Fruit fly (Drosophila melanogaster): ENCODE data around the gene CG31680.

DNA sequence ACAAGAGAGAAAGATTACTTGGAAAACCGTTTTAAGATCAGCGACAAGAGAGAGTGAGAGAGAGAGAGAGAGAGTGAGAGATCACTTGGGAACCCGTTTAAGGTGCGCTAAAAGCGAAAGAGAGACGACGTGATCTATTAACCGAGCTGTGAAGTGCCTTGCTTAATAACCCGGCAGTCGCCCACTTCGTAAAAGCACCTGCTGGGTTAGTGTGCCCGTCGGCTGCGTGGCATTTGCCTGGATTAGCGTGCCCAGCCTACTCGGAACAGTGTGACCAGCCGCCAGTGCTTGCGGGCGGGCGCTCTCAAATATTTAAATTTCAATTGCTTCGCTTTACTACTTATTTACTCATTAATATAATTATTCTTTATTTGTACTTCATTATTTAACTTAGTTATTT is 1.5 kb upstream of the CG31680 start:
- no peak for TF ChIP-seq rn (GFP tag; IDR thresholded peaks at IDR 0.05)
- no peak for TF ChIP-seq EcR (GFP tag; optimal IDR thresholded peaks at IDR 0.05)
- TF ChIP-seq CG15710 (tag; optimal IDR thresholded peaks at IDR 0.05): no peak
- TF ChIP-seq CG32121 (GFP tag; IDR thresholded peaks at IDR 0.05): no peak
- no peak for TF ChIP-seq Pif1A (GFP tag; optimal IDR thresholded peaks at IDR 0.05)
- no peak for TF ChIP-seq CG12605 (GFP tag; IDR thresholded peaks at IDR 0.05)
- no peak for TF ChIP-seq CG10348 (GFP tag; IDR thresholded peaks at IDR 0.05)
- no peak for TF ChIP-seq gl (tag; optimal IDR thresholded peaks at IDR 0.05)
- TF ChIP-seq CG17806 (tag; optimal IDR thresholded peaks at IDR 0.05): no peak
- TF ChIP-seq Pif1B (GFP tag; optimal IDR thresholded peaks at IDR 0.05): no peak
- no peak for TF ChIP-seq CG14655 (GFP tag; optimal IDR thresholded peaks at IDR 0.05)

Data from whole organism, pupa.